Fruit fly (Drosophila melanogaster) whole organism, pupa: ENCODE measurements around the gene SMC1.

Experiments used
- CG10348 ChIP-seq: fragments of 200-800 bp; sonication (Bioruptor generic); IDR thresholded peaks from 2 replicates; pipeline ENCODE4 v1.3.6; 2022; ENCODE audit warnings: missing biosample characterization, missing genetic modification characterization
- CG13204 ChIP-seq: fragments of 200-800 bp; sonication (Bioruptor generic); optimal IDR thresholded peaks from 2 replicates; lab custom pipeline; 2018; ENCODE audit warnings: missing biosample characterization, mild to moderate bottlenecking, missing genetic modification characterization, moderate library complexity
- CG14655 ChIP-seq: fragments of 200-800 bp; sonication (Bioruptor generic); optimal IDR thresholded peaks from 3 replicates; lab custom pipeline; 2017; ENCODE audit warnings: mild to moderate bottlenecking, missing biosample characterization, missing genetic modification reagents, missing genetic modification characterization
- CG17806 ChIP-seq: fragments of 200-800 bp; sonication (Bioruptor generic); optimal IDR thresholded peaks from 2 replicates; lab custom pipeline; 2018; ENCODE audit warnings: missing biosample characterization, mild to moderate bottlenecking, missing genetic modification characterization, moderate library complexity
- CG8159 ChIP-seq: fragments of 200-800 bp; sonication (Bioruptor generic); optimal IDR thresholded peaks from 3 replicates; lab custom pipeline; 2018; ENCODE audit warnings: missing biosample characterization, mild to moderate bottlenecking, missing genetic modification characterization, moderate library complexity
- CG8301 ChIP-seq: fragments of 200-800 bp; sonication (Bioruptor generic); optimal IDR thresholded peaks from 2 replicates; lab custom pipeline; 2018; ENCODE audit warnings: missing biosample characterization, mild to moderate bottlenecking, missing genetic modification characterization
- Pif1A ChIP-seq: fragments of 200-800 bp; sonication (Bioruptor generic); optimal IDR thresholded peaks from 3 replicates; lab custom pipeline; 2016; ENCODE audit warnings: missing biosample characterization, missing genetic modification characterization
- Pif1B ChIP-seq: fragments of 200-800 bp; sonication (Bioruptor generic); optimal IDR thresholded peaks from 3 replicates; lab custom pipeline; 2016; ENCODE audit warnings: missing biosample characterization, missing genetic modification characterization

dm6 chr3R:24017648-24018047, 40.4 kb upstream of the SMC1 start:
- no peak for TF ChIP-seq CG13204
- TF ChIP-seq CG14655 (GFP tag; lab: Kevin White, UChicago), result peak; percentile 29
- peak; percentile 9 for TF ChIP-seq Pif1A (GFP tag; lab: Kevin White, UChicago)
- TF ChIP-seq CG17806 (tag; lab: Kevin White, UChicago), result peak; percentile 14
- no peak for TF ChIP-seq CG10348 (GFP tag; lab: Robert Waterston, UW)
- no peak for TF ChIP-seq CG8159 (tag; lab: Kevin White, UChicago)
- TF ChIP-seq CG8301, result no peak
- no peak for TF ChIP-seq Pif1B (GFP tag; lab: Kevin White, UChicago)
